Worm (Caenorhabditis elegans): ENCODE results near the gene slr-2.
"Not testable (repeated sequence)": the region's sequence is repeated elsewhere in the genome, so short reads cannot be mapped to it uniquely, and the experiment has no call there.

Gene slr-2

ce11 chrV:18086783-18087182 lies at the start of gene slr-2 (continued):
- TF ChIP-seq C04F5.9 (tag; optimal IDR thresholded peaks at IDR 0.05) (no peak), fos-1 (tag; optimal IDR thresholded peaks at IDR 0.05) (no peak), ceh-63 (GFP tag; optimal IDR thresholded peaks at IDR 0.05) (no peak), skn-1 (tag; optimal IDR thresholded peaks at IDR 0.05) (peak; percentile 49), ceh-90 (tag; optimal IDR thresholded peaks at IDR 0.05) (no peak), F16B12.6 (tag; optimal IDR thresholded peaks at IDR 0.05) (peak; percentile 36), lir-3 (tag; optimal IDR thresholded peaks at IDR 0.05; ENCODE audit: poor library complexity) (no peak), alr-1 (tag; optimal IDR thresholded peaks at IDR 0.05; ENCODE audit: borderline replicate concordance) (no peak), mab-9 (GFP tag; IDR thresholded peaks at IDR 0.05) (no peak), vab-15 (tag; optimal IDR thresholded peaks at IDR 0.05) (no peak), lin-39 (tag; optimal IDR thresholded peaks at IDR 0.05) (peak; percentile 37), nhr-90 (tag; optimal IDR thresholded peaks at IDR 0.05; ENCODE audit: poor library complexity) (no peak), ztf-4 (tag; optimal IDR thresholded peaks at IDR 0.05) (no peak), pax-3 (tag; optimal IDR thresholded peaks at IDR 0.05) (no peak), nhr-76 (tag; optimal IDR thresholded peaks at IDR 0.05) (no peak), nhr-77 (tag; optimal IDR thresholded peaks at IDR 0.05) (peak; percentile 14), nhr-47 (tag; optimal IDR thresholded peaks at IDR 0.05) (no peak), lin-14 (GFP tag; optimal IDR thresholded peaks at IDR 0.05) (no peak), swsn-7 (tag; optimal IDR thresholded peaks at IDR 0.05) (no peak), snpc-4 (tag; optimal IDR thresholded peaks at IDR 0.05) (no peak), ceh-8 (GFP tag; optimal IDR thresholded peaks at IDR 0.05) (peak; percentile 1), hlh-17 (GFP tag; optimal IDR thresholded peaks at IDR 0.05; ENCODE audit: borderline replicate concordance) (no peak), Y116A8C.19 (tag; optimal IDR thresholded peaks at IDR 0.05; ENCODE audit: borderline replicate concordance) (no peak), dpl-1 (GFP tag; optimal IDR thresholded peaks at IDR 0.05) (peak; percentile 97 to 98 (median 97)), unc-86 (tag; optimal IDR thresholded peaks at IDR 0.05) (peak; percentile 14), lin-13 (GFP tag; optimal IDR thresholded peaks at IDR 0.05) (peak; percentile 11), dsc-1 (tag; optimal IDR thresholded peaks at IDR 0.05) (peak; percentile 56), sox-4 (tag; optimal IDR thresholded peaks at IDR 0.05) (no peak), blmp-1 (tag; optimal IDR thresholded peaks at IDR 0.05) (peak; percentile 38), nhr-237 (tag; optimal IDR thresholded peaks at IDR 0.05) (no peak)

- no peak for TF ChIP-seq snpc-4 (tag; optimal IDR thresholded peaks at IDR 0.05)
- no peak for TF ChIP-seq xbp-1 (tag; optimal IDR thresholded peaks at IDR 0.05)
- no peak for TF ChIP-seq nhr-77 (tag; optimal IDR thresholded peaks at IDR 0.05)
- TF ChIP-seq mef-2 (tag; optimal IDR thresholded peaks at IDR 0.05), result no peak
- TF ChIP-seq jun-1 (tag; optimal IDR thresholded peaks at IDR 0.05), result no peak
- TF ChIP-seq lin-14 (GFP tag; optimal IDR thresholded peaks at IDR 0.05), result no peak
- TF ChIP-seq vab-15 (tag; optimal IDR thresholded peaks at IDR 0.05), result no peak
- TF ChIP-seq fkh-8 (tag; optimal IDR thresholded peaks at IDR 0.05), result no peak
- TF ChIP-seq zip-4 (GFP tag; optimal IDR thresholded peaks at IDR 0.05), result no peak
- no peak for TF ChIP-seq efl-3 (GFP tag; optimal IDR thresholded peaks at IDR 0.05)
- TF ChIP-seq pax-3 (tag; optimal IDR thresholded peaks at IDR 0.05), result no peak
- TF ChIP-seq unc-30 (tag; optimal IDR thresholded peaks at IDR 0.05), result no peak
- no peak for TF ChIP-seq lin-35 (GFP tag; optimal IDR thresholded peaks at IDR 0.05)
Observed at ce11 chrV:18043271-18043670, 43.7 kb upstream of the slr-2 start, which contains the start of gene ebp-1. ebp-1 (plus strand) TSS chrV:18043571.

- TF ChIP-seq hlh-4 (tag; optimal IDR thresholded peaks at IDR 0.05); egl-13 (tag; optimal IDR thresholded peaks at IDR 0.05); lir-3 (tag; optimal IDR thresholded peaks at IDR 0.05; ENCODE audit: poor library complexity): not testable (repeated sequence)
Observed at ce11 chrV:18055297-18056019, 31.5 kb upstream of the slr-2 start, which contains the start of the genes Y59A8B.25 and ebp-3. Y59A8B.25 (minus strand) TSS chrV:18055397. ebp-3 (plus strand) TSS chrV:18055969.
